Fruit fly (Drosophila melanogaster): ENCODE data around the gene Rassf.

DNA sequence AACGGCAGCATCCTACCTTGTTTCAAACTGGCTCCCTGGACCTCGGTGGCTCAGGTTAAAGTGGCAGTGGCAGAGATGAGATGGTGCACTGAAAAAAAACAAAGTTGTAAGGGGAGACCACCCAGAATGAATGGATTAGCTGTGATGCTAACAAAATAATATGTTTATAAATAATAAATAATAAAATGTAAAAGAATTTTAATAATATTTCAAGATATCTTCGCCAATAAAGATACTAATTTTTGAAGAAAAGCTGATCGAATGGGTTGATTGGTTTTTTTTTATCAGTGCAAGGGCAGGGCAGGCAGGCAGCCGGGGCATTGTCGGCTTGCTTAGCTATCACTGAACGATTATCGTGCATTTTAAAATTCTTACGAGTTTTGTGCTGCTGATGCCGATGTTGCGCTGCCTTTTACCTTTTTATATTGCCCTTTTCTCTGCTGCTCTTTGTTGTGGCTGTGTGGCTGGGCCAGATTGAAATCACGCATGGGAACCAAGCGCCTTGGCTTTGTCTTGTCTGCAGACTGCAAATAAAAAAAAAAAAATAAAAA lies 31.4 kb upstream of the Rassf start:
- TF ChIP-seq pan (optimal IDR thresholded peaks at IDR 0.05) (no peak), psq (optimal IDR thresholded peaks at IDR 0.05) (no peak), EcR (GFP tag; optimal IDR thresholded peaks at IDR 0.05) (no peak)

Measured in whole organism.